Worm (Caenorhabditis elegans) whole organism, L4 larva: Measurements from ENCODE around the gene F56B3.2.

Experiments
- F26F4.8 ChIP-seq: fragments of 200-800 bp; sonication (Bioruptor generic); conservative IDR thresholded peaks from 2 replicates; pipeline ENCODE4 v1.3.6; 2022; ENCODE audit warnings: missing genetic modification characterization, missing compliant biosample characterization
- aha-1 ChIP-seq: fragments of 150-350 bp; peaks from one replicate; lab custom pipeline; 2014; ENCODE audit warnings: missing biosample characterization, missing genetic modification characterization
- aly-2 ChIP-seq: sonication (generic microtip); optimal IDR thresholded peaks from 2 replicates; lab custom pipeline; 2018; ENCODE audit warnings: missing biosample characterization, missing genetic modification characterization
- fkh-10 ChIP-seq: fragments of 150-350 bp; optimal IDR thresholded peaks from 2 replicates; lab custom pipeline; 2014; ENCODE audit warnings: missing biosample characterization, missing genetic modification reagents, missing genetic modification characterization
- lin-39 ChIP-seq: fragments of 150-350 bp; optimal IDR thresholded peaks from 2 replicates; lab custom pipeline; 2014; ENCODE audit warnings: missing biosample characterization, missing genetic modification reagents, missing genetic modification characterization
- nhr-42 ChIP-seq: fragments of 200-800 bp; sonication (Bioruptor generic); IDR thresholded peaks from 2 replicates; pipeline ENCODE4 v1.3.6; 2022; ENCODE audit warnings: missing genetic modification characterization, missing compliant biosample characterization
- php-3 ChIP-seq: fragments of 200-800 bp; sonication (Bioruptor generic); IDR thresholded peaks from 2 replicates; pipeline ENCODE4 v1.3.6; 2022; ENCODE audit warnings: missing genetic modification reagents, missing genetic modification characterization, missing compliant biosample characterization
- set-16 ChIP-seq: fragments of 200-800 bp; sonication (Bioruptor generic); IDR thresholded peaks from 2 replicates; pipeline ENCODE4 v1.3.6; 2022; ENCODE audit warnings: missing genetic modification reagents, missing genetic modification characterization, missing compliant biosample characterization
- snpc-4 ChIP-seq: fragments of 150-350 bp; optimal IDR thresholded peaks from 2 replicates; lab custom pipeline; 2014; ENCODE audit warnings: missing biosample characterization, missing genetic modification characterization
- unc-62 ChIP-seq, 3 experiments: fragments of 150-350 bp in 1 of 3; sonication (generic microtip); optimal IDR thresholded peaks in 2 of 3; peaks in 1 of 3; 1 replicate in 1 of 3; 2 replicates in 2 of 3; lab custom pipeline; 2014 to 2017; ENCODE audit warnings: missing biosample characterization in 3 of 3, missing genetic modification characterization in 3 of 3, missing genetic modification reagents in 3 of 3, missing genotype in 1 of 3

ce11 chrIV:778484-778883, 10.1 kb upstream of the F56B3.2 start, which contains the start of gene ugt-52:
- TF ChIP-seq aly-2 (tag; lab: Kevin White, UChicago) (no peak), lin-39 (tag; lab: Kevin White, UChicago) (no peak), fkh-10 (GFP tag; lab: Kevin White, UChicago) (no peak), nhr-42 (no peak), aha-1 (tag; lab: Kevin White, UChicago) (no peak), snpc-4 (no peak), unc-62 (GFP tag; optimal IDR thresholded peaks at IDR 0.05 in 1 of 2; lab: Kevin White, UChicago) (no peak), unc-62 (tag; optimal IDR thresholded peaks at IDR 0.05; lab: Kevin White, UChicago) (no peak), php-3 (GFP tag; lab: Robert Waterston, UW) (no peak), F26F4.8 (no peak), set-16 (GFP tag; lab: Robert Waterston, UW) (no peak)
